Worm (Caenorhabditis elegans) whole organism, L4 larva: ENCODE data around the gene T10F2.5.

ENCODE experiments used
- D1046.2 ChIP-seq: fragments of 200-800 bp; sonication (Bioruptor generic); IDR thresholded peaks from 2 replicates; pipeline ENCODE4 v1.3.6; 2022; ENCODE audit warnings: missing genetic modification characterization, missing compliant biosample characterization
- F37D6.2 ChIP-seq: sonication (generic microtip); optimal IDR thresholded peaks from 2 replicates; lab custom pipeline; 2016; ENCODE audit warnings: mild to moderate bottlenecking, missing genetic modification characterization, missing compliant biosample characterization
- R02D3.7 ChIP-seq: fragments of 150-350 bp; sonication (generic microtip); optimal IDR thresholded peaks from 3 replicates; lab custom pipeline; 2014; ENCODE audit warnings: missing biosample characterization, missing genetic modification characterization
- Y48G9A.11 ChIP-seq: fragments of 200-800 bp; sonication (Bioruptor generic); IDR thresholded peaks from 2 replicates; pipeline ENCODE4 v1.3.6; 2022; ENCODE audit warnings: missing genetic modification reagents, missing genetic modification characterization, missing compliant biosample characterization
- Y75B8A.6 ChIP-seq: fragments of 200-800 bp; sonication (Bioruptor generic); IDR thresholded peaks from 2 replicates; pipeline ENCODE4 v1.3.6; 2022; ENCODE audit warnings: missing genetic modification reagents, missing genetic modification characterization, missing compliant biosample characterization
- ZK337.2 ChIP-seq: fragments of 200-800 bp; sonication (Bioruptor generic); IDR thresholded peaks from 2 replicates; pipeline ENCODE4 v1.3.6; 2022; ENCODE audit warnings: missing genetic modification reagents, missing genetic modification characterization, missing compliant biosample characterization
- ZK546.5 ChIP-seq, 2 experiments: sonication (generic microtip); optimal IDR thresholded peaks; 2 replicates each; lab custom pipeline; 2017; ENCODE audit warnings: missing biosample characterization in 2 of 2, missing genetic modification characterization in 2 of 2
- aha-1 ChIP-seq: fragments of 150-350 bp; peaks from one replicate; lab custom pipeline; 2014; ENCODE audit warnings: missing biosample characterization, missing genetic modification characterization
- attf-4 ChIP-seq: sonication (generic microtip); optimal IDR thresholded peaks from 3 replicates; lab custom pipeline; 2017; ENCODE audit warnings: missing biosample characterization, missing genetic modification characterization
- ceh-32 ChIP-seq: sonication (generic microtip); optimal IDR thresholded peaks from 2 replicates; lab custom pipeline; 2016; ENCODE audit warnings: mild to moderate bottlenecking, missing genetic modification characterization, missing compliant biosample characterization; ENCODE audit not compliant: poor library complexity
- cey-2 ChIP-seq: sonication (generic microtip); optimal IDR thresholded peaks from 3 replicates; lab custom pipeline; 2017; ENCODE audit warnings: missing genetic modification characterization, mild to moderate bottlenecking, missing compliant biosample characterization, antibody characterized with exemption, borderline replicate concordance; ENCODE audit not compliant: insufficient read depth
- ctbp-1 ChIP-seq: fragments of 200-800 bp; sonication (Bioruptor generic); IDR thresholded peaks from 2 replicates; pipeline ENCODE4 v1.3.6; 2022; ENCODE audit warnings: missing genetic modification reagents, missing genetic modification characterization, missing compliant biosample characterization
- daf-16 ChIP-seq, 3 experiments: sonication (generic microtip); optimal IDR thresholded peaks; 2 replicates each; lab custom pipeline; 2016 to 2017; ENCODE audit warnings: missing genetic modification characterization in 3 of 3, missing genetic modification reagents in 3 of 3, mild to moderate bottlenecking in 2 of 3, missing compliant biosample characterization in 2 of 3, missing biosample characterization in 1 of 3, moderate library complexity in 1 of 3
- daf-19 ChIP-seq: fragments of 200-800 bp; sonication (Bioruptor generic); conservative IDR thresholded peaks from 2 replicates; pipeline ENCODE4 v1.3.6; 2022; ENCODE audit warnings: missing genetic modification characterization, missing compliant biosample characterization
- dpl-1 ChIP-seq: fragments of 150-350 bp; optimal IDR thresholded peaks from 2 replicates; lab custom pipeline; 2014; ENCODE audit warnings: missing biosample characterization, missing genetic modification reagents, missing genetic modification characterization
- duxl-1 ChIP-seq: sonication (generic microtip); optimal IDR thresholded peaks from 2 replicates; lab custom pipeline; 2016; ENCODE audit warnings: mild to moderate bottlenecking, missing genetic modification characterization, moderate library complexity, missing compliant biosample characterization; ENCODE audit not compliant: poor library complexity
- dve-1 ChIP-seq: sonication (generic microtip); optimal IDR thresholded peaks from 2 replicates; lab custom pipeline; 2017; ENCODE audit warnings: antibody characterized with exemption, mild to moderate bottlenecking, missing genetic modification characterization, missing compliant biosample characterization; ENCODE audit not compliant: insufficient read depth
- gei-8 ChIP-seq: fragments of 200-800 bp; sonication (Bioruptor generic); optimal IDR thresholded peaks from 2 replicates; lab custom pipeline; 2018; ENCODE audit warnings: mild to moderate bottlenecking, missing genetic modification characterization, missing compliant biosample characterization
- hlh-11 ChIP-seq: fragments of 200-800 bp; sonication (Bioruptor generic); optimal IDR thresholded peaks from 2 replicates; lab custom pipeline; 2018; ENCODE audit warnings: mild to moderate bottlenecking, missing genetic modification characterization, missing compliant biosample characterization
- lim-7 ChIP-seq: fragments of 200-800 bp; sonication (Bioruptor generic); IDR thresholded peaks from 2 replicates; pipeline ENCODE4 v1.3.6; 2022; ENCODE audit warnings: missing genetic modification characterization, missing compliant biosample characterization
- lin-13 ChIP-seq: fragments of 150-350 bp; optimal IDR thresholded peaks from 2 replicates; lab custom pipeline; 2014; ENCODE audit warnings: missing biosample characterization, missing genetic modification reagents, missing genetic modification characterization
- lin-39 ChIP-seq: fragments of 150-350 bp; optimal IDR thresholded peaks from 2 replicates; lab custom pipeline; 2014; ENCODE audit warnings: missing biosample characterization, missing genetic modification reagents, missing genetic modification characterization
- lsy-2 ChIP-seq, 2 experiments: fragments of 150-350 bp in 1 of 2; sonication (generic microtip) in 1 of 2; optimal IDR thresholded peaks; 2 replicates each; lab custom pipeline; 2014 to 2017; ENCODE audit warnings: missing biosample characterization in 2 of 2, missing genetic modification characterization in 2 of 2
- mdt-29 ChIP-seq: fragments of 200-800 bp; sonication (Bioruptor generic); IDR thresholded peaks from 2 replicates; pipeline ENCODE4 v1.3.6; 2022; ENCODE audit warnings: missing genetic modification reagents, missing genetic modification characterization, missing compliant biosample characterization
- mxl-2 ChIP-seq: fragments of 200-800 bp; sonication (Bioruptor generic); conservative IDR thresholded peaks from 2 replicates; pipeline ENCODE4 v1.3.6; 2022; ENCODE audit warnings: missing genetic modification reagents, missing genetic modification characterization, missing compliant biosample characterization
- mxl-3 ChIP-seq: fragments of 200-800 bp; sonication (Bioruptor generic); optimal IDR thresholded peaks from 2 replicates; lab custom pipeline; 2018; ENCODE audit warnings: mild to moderate bottlenecking, missing genetic modification characterization, missing compliant biosample characterization
- nhr-102 ChIP-seq: sonication (generic microtip); optimal IDR thresholded peaks from 2 replicates; lab custom pipeline; 2016; ENCODE audit warnings: mild to moderate bottlenecking, missing genetic modification characterization, moderate library complexity, missing compliant biosample characterization
- nhr-111 ChIP-seq: fragments of 200-800 bp; sonication (Bioruptor generic); optimal IDR thresholded peaks from 2 replicates; lab custom pipeline; 2018; ENCODE audit warnings: mild to moderate bottlenecking, missing genetic modification characterization, missing compliant biosample characterization
- nhr-237 ChIP-seq: sonication (generic microtip); optimal IDR thresholded peaks from 2 replicates; lab custom pipeline; 2017; ENCODE audit warnings: missing biosample characterization, missing genetic modification characterization
- nhr-28 ChIP-seq: fragments of 150-350 bp; optimal IDR thresholded peaks from 2 replicates; lab custom pipeline; 2014; ENCODE audit warnings: missing biosample characterization, missing genetic modification characterization
- nhr-42 ChIP-seq: fragments of 200-800 bp; sonication (Bioruptor generic); IDR thresholded peaks from 2 replicates; pipeline ENCODE4 v1.3.6; 2022; ENCODE audit warnings: missing genetic modification characterization, missing compliant biosample characterization
- nhr-77 ChIP-seq: fragments of 150-350 bp; optimal IDR thresholded peaks from 2 replicates; lab custom pipeline; 2014; ENCODE audit warnings: missing biosample characterization, missing genetic modification characterization
- pha-4 ChIP-seq, 2 experiments: fragments of 150-350 bp in 1 of 2; fragments of 200-800 bp in 1 of 2; sonication (Bioruptor generic) in 1 of 2; IDR thresholded peaks in 1 of 2; optimal IDR thresholded peaks in 1 of 2; 2 replicates each; pipeline versions ENCODE4 v1.3.6 to Lab custom; 2014 to 2022; ENCODE audit warnings: missing genetic modification characterization in 2 of 2, missing genetic modification reagents in 2 of 2, missing biosample characterization in 1 of 2, missing compliant biosample characterization in 1 of 2
- pqm-1 ChIP-seq: sonication (generic microtip); optimal IDR thresholded peaks from 2 replicates; lab custom pipeline; 2017; ENCODE audit warnings: missing biosample characterization, missing genetic modification characterization
- rbr-2 ChIP-seq: sonication (generic microtip); optimal IDR thresholded peaks from 2 replicates; lab custom pipeline; 2016; ENCODE audit warnings: missing genotype, missing genetic modification characterization, missing compliant biosample characterization
- spr-3 ChIP-seq: fragments of 200-800 bp; sonication (Bioruptor generic); optimal IDR thresholded peaks from 2 replicates; lab custom pipeline; 2018; ENCODE audit warnings: mild to moderate bottlenecking, missing genetic modification characterization, missing compliant biosample characterization
- tag-97 ChIP-seq: fragments of 200-800 bp; sonication (Bioruptor generic); IDR thresholded peaks from 2 replicates; pipeline ENCODE4 v1.3.6; 2022; ENCODE audit warnings: missing genetic modification characterization, missing compliant biosample characterization
- zfp-3 ChIP-seq: fragments of 200-800 bp; sonication (Bioruptor generic); conservative IDR thresholded peaks from 2 replicates; pipeline ENCODE4 v1.3.6; 2022; ENCODE audit warnings: missing genetic modification reagents, missing genetic modification characterization, missing compliant biosample characterization

Gene T10F2.5

ce11 chrIII:5140559-5140958 lies 18.8 kb downstream of the T10F2.5 start (continued):
- TF ChIP-seq dpl-1 (GFP tag; lab: Kevin White, UChicago), result no peak
- TF ChIP-seq tag-97 (GFP tag; lab: Robert Waterston, UW), result no peak
- TF ChIP-seq Y75B8A.6 (GFP tag; lab: Robert Waterston, UW), result no peak
- TF ChIP-seq D1046.2, result no peak
- TF ChIP-seq ctbp-1, result no peak
- TF ChIP-seq mdt-29 (GFP tag; lab: Robert Waterston, UW), result no peak
- no peak for TF ChIP-seq nhr-237 (tag; lab: Kevin White, UChicago)
- TF ChIP-seq R02D3.7 (tag; lab: Kevin White, UChicago), result no peak
- TF ChIP-seq Y48G9A.11 (GFP tag; lab: Robert Waterston, UW), result no peak
- TF ChIP-seq nhr-111 (GFP tag; lab: Kevin White, UChicago), result no peak
- no peak for TF ChIP-seq ceh-32 (tag; lab: Kevin White, UChicago)

ce11 chrIII:5139768-5140167 lies 19.6 kb downstream of the T10F2.5 start:
- TF ChIP-seq daf-19, result no peak
- TF ChIP-seq spr-3 (GFP tag; lab: Kevin White, UChicago), result no peak
- TF ChIP-seq ceh-32 (tag; lab: Kevin White, UChicago), result no peak
- no peak for TF ChIP-seq lin-39
- TF ChIP-seq mxl-3 (GFP tag; lab: Kevin White, UChicago), result no peak
- TF ChIP-seq duxl-1 (tag; lab: Kevin White, UChicago), result no peak
- TF ChIP-seq ZK546.5 (tag; optimal IDR thresholded peaks at IDR 0.05; lab: Kevin White, UChicago), result no peak
- no peak for TF ChIP-seq zfp-3 (GFP tag; lab: Robert Waterston, UW)
- no peak for TF ChIP-seq ZK337.2
- no peak for TF ChIP-seq nhr-77
- no peak for TF ChIP-seq nhr-42 (GFP tag; lab: Robert Waterston, UW)
- no peak for TF ChIP-seq attf-4 (tag; lab: Kevin White, UChicago)
- TF ChIP-seq pha-4 (GFP tag; IDR thresholded peaks at IDR 0.05; lab: Robert Waterston, UW), result no peak
- TF ChIP-seq pha-4 (tag; optimal IDR thresholded peaks at IDR 0.05; lab: Kevin White, UChicago), result no peak
- no peak for TF ChIP-seq rbr-2
- TF ChIP-seq daf-16 (GFP tag; optimal IDR thresholded peaks at IDR 0.05; lab: Kevin White, UChicago), result no peak
- no peak for TF ChIP-seq daf-16 (tag; optimal IDR thresholded peaks at IDR 0.05; lab: Kevin White, UChicago)
- TF ChIP-seq Y75B8A.6 (GFP tag; lab: Robert Waterston, UW), result no peak

- peak; percentile 16 for TF ChIP-seq aha-1
- no peak for TF ChIP-seq gei-8 (GFP tag; lab: Kevin White, UChicago)
Observed at ce11 chrIII:5138940-5139533, 20.4 kb downstream of the T10F2.5 start.

ce11 chrIII:5137685-5138084 lies 21.7 kb downstream of the T10F2.5 start:
- TF ChIP-seq tag-97 (GFP tag; lab: Robert Waterston, UW), result no peak
- peak; percentile 89 for TF ChIP-seq aha-1

- TF ChIP-seq daf-16 (GFP tag; optimal IDR thresholded peaks at IDR 0.05; lab: Kevin White, UChicago) (no peak), daf-16 (tag; optimal IDR thresholded peaks at IDR 0.05; lab: Kevin White, UChicago) (peak; percentile 65), cey-2 (no peak), dve-1 (tag; lab: Kevin White, UChicago) (peak; percentile 35), attf-4 (tag; lab: Kevin White, UChicago) (no peak), nhr-102 (no peak), nhr-28 (tag; lab: Kevin White, UChicago) (peak; percentile 55), hlh-11 (tag; lab: Kevin White, UChicago) (peak; percentile 38), nhr-111 (GFP tag; lab: Kevin White, UChicago) (no peak), mxl-2 (GFP tag; lab: Robert Waterston, UW) (no peak), lim-7 (GFP tag; lab: Robert Waterston, UW) (no peak), lin-13 (GFP tag; lab: Kevin White, UChicago) (no peak), nhr-77 (peak; percentile 61), lsy-2 (tag; optimal IDR thresholded peaks at IDR 0.05; lab: Kevin White, UChicago) (peak in 1 of 2 experiments; percentile 10), F37D6.2 (tag; lab: Kevin White, UChicago) (no peak), pqm-1 (tag; lab: Kevin White, UChicago) (peak; percentile 93), D1046.2 (no peak)
Observed at ce11 chrIII:5137099-5137498, 22.3 kb downstream of the T10F2.5 start.
